Worm (Caenorhabditis elegans): ENCODE data around the gene C53D6.10.

The C53D6.10 gene

DNA sequence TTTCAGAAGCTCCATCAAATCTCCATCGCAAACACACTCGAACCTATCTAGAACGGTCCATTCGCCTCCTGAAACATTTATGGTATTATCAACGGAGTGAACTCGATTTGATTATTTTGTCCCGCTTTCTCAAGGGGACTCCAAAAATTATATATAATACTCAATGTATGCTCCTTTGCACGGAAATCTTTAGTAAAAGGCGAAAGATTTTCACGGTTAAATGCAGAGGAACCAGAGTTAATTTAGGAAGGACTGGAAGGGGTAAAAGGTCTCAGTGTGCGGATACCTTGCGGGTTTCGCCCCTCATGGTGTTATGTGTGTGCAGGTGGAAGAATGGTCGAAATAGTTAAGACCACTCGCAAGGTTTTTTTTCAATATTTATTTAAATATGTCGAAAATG is 33.1 kb downstream of the C53D6.10 start (continued):
- TF ChIP-seq F23B12.7 (tag; optimal IDR thresholded peaks at IDR 0.05; ENCODE audit: insufficient read depth): no peak
- no peak for TF ChIP-seq lin-35 (GFP tag; optimal IDR thresholded peaks at IDR 0.05)
- peak; percentile 57; the same call in 1 of the 2 replicates for TF ChIP-seq pbrm-1 (GFP tag; IDR thresholded peaks at IDR 0.05)
- TF ChIP-seq snpc-1.3 (tag; optimal IDR thresholded peaks at IDR 0.05; ENCODE audit: insufficient read depth): peak; percentile 73
- TF ChIP-seq hmg-20 (GFP tag; IDR thresholded peaks at IDR 0.05): no peak
- no peak for TF ChIP-seq hrde-1 (tag; optimal IDR thresholded peaks at IDR 0.05; ENCODE audit: borderline replicate concordance)
- TF ChIP-seq D2030.7 (GFP tag; IDR thresholded peaks at IDR 0.05): peak; percentile 69; the same call in 1 of the 2 replicates
- no peak for TF ChIP-seq nhr-120 (GFP tag; IDR thresholded peaks at IDR 0.05)
- no peak for TF ChIP-seq ztf-25 (GFP tag; IDR thresholded peaks at IDR 0.05)
- no peak for TF ChIP-seq unc-62 (GFP tag; optimal IDR thresholded peaks at IDR 0.05)
- no peak for TF ChIP-seq Y53F4B.3 (GFP tag; IDR thresholded peaks at IDR 0.05)
- no peak for TF ChIP-seq dpff-1 (tag; optimal IDR thresholded peaks at IDR 0.05)
- peak; percentile 93 for TF ChIP-seq snpc-1.1 (tag; optimal IDR thresholded peaks at IDR 0.05; ENCODE audit: insufficient read depth)
- TF ChIP-seq C06A6.2 (GFP tag; conservative IDR thresholded peaks at IDR 0.05): no peak
- TF ChIP-seq tbp1 (GFP tag; optimal IDR thresholded peaks at IDR 0.05): peak; percentile 74
- no peak for TF ChIP-seq F57A8.1 (GFP tag; optimal IDR thresholded peaks at IDR 0.05)
- TF ChIP-seq B0336.3 (GFP tag; IDR thresholded peaks at IDR 0.05): no peak
- no peak for TF ChIP-seq Y53G8AR.9 (GFP tag; conservative IDR thresholded peaks at IDR 0.05)
- TF ChIP-seq nhr-80 (tag; optimal IDR thresholded peaks at IDR 0.05): no peak
- no peak for TF ChIP-seq aptf-2 (GFP tag; conservative IDR thresholded peaks at IDR 0.05)
- TF ChIP-seq madf-3 (GFP tag; IDR thresholded peaks at IDR 0.05): no peak
- no peak for TF ChIP-seq lir-1 (GFP tag; conservative IDR thresholded peaks at IDR 0.05)
- TF ChIP-seq aptf-3 (GFP tag; IDR thresholded peaks at IDR 0.05): no peak
- no peak for TF ChIP-seq T26A5.8 (tag; optimal IDR thresholded peaks at IDR 0.05)

DNA sequence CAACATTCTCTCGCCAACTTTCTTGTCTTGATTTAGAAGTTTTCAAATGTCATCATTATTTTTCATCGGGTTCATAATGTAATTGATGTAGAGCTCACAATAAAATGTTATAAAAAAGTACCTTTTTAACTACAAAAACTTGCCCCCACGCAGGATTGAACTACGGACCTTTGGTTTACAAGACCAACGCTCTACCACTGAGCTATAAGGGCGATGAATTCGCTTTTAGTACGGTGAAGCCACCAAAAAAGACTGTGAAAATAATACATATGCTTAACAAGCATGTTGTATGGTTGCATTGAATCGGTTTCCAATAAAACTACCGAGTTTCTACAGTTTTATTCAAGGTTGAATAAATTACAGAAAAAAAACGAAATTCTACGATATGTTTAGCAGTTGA is 33.6 kb downstream of the C53D6.10 start:
- TF ChIP-seq ceh-79 (tag; optimal IDR thresholded peaks at IDR 0.05): no peak
- TF ChIP-seq ztf-22 (GFP tag; optimal IDR thresholded peaks at IDR 0.05): no peak
- TF ChIP-seq tbp1 (GFP tag; optimal IDR thresholded peaks at IDR 0.05): peak; percentile 80
- 0 out of 2 replicates have a peak, but pooled peaks have one; percentile 25 for TF ChIP-seq lin-26 (GFP tag; IDR thresholded peaks at IDR 0.05)
- no peak for TF ChIP-seq nfya-1 (tag; optimal IDR thresholded peaks at IDR 0.05; ENCODE audit: borderline replicate concordance, insufficient read depth)
- TF ChIP-seq somi-1 (GFP tag; optimal IDR thresholded peaks at IDR 0.05): no peak
- no peak for TF ChIP-seq mxl-1 (tag; optimal IDR thresholded peaks at IDR 0.05)
- TF ChIP-seq aptf-2 (GFP tag; conservative IDR thresholded peaks at IDR 0.05): no peak
- TF ChIP-seq rec-8 (tag; optimal IDR thresholded peaks at IDR 0.05): no peak
- no peak for TF ChIP-seq lsy-27 (tag; optimal IDR thresholded peaks at IDR 0.05; ENCODE audit: borderline replicate concordance, insufficient read depth)
- TF ChIP-seq zim-3 (tag; optimal IDR thresholded peaks at IDR 0.05): no peak
- TF ChIP-seq rpc-1 (optimal IDR thresholded peaks at IDR 0.05): peak; percentile 41
- peak; percentile 70 for TF ChIP-seq rpc-1 (tag; optimal IDR thresholded peaks at IDR 0.05)
- TF ChIP-seq Y53F4B.3 (GFP tag; IDR thresholded peaks at IDR 0.05): no peak
- TF ChIP-seq egl-18 (GFP tag; IDR thresholded peaks at IDR 0.05): no peak
- no peak for TF ChIP-seq zfh-2 (GFP tag; conservative IDR thresholded peaks at IDR 0.05)
- no peak for TF ChIP-seq hlh-12 (tag; optimal IDR thresholded peaks at IDR 0.05)
- TF ChIP-seq pha-4 (tag; optimal IDR thresholded peaks at IDR 0.05): no peak
- TF ChIP-seq F22D6.2 (tag; optimal IDR thresholded peaks at IDR 0.05): no peak
- no peak for TF ChIP-seq let-607 (tag; optimal IDR thresholded peaks at IDR 0.05)
- no peak for TF ChIP-seq attf-5 (GFP tag; optimal IDR thresholded peaks at IDR 0.05)
- 0 out of 2 replicates have a peak, but pooled peaks have one; percentile 7 for TF ChIP-seq hmg-1.2 (GFP tag; IDR thresholded peaks at IDR 0.05)
- TF ChIP-seq ceh-40 (GFP tag; IDR thresholded peaks at IDR 0.05): no peak
- TF ChIP-seq F37B4.10 (GFP tag; IDR thresholded peaks at IDR 0.05): no peak
- TF ChIP-seq B0261.1 (tag; optimal IDR thresholded peaks at IDR 0.05): peak; percentile 45
- TF ChIP-seq nhr-27 (tag; optimal IDR thresholded peaks at IDR 0.05): no peak
- TF ChIP-seq snpc-3.4 (tag; optimal IDR thresholded peaks at IDR 0.05): peak; percentile 35

Data from whole organism, young adult.